Worm (Caenorhabditis elegans): ENCODE measurements around the gene C47D12.2.

Gene C47D12.2

ce11 chrII:11675877-11676473, at the start of gene C47D12.2, which contains the start of gene trr-1:
C47D12.2 (plus strand) TSS chrII:11676306.
trr-1 (minus strand) TSS chrII:11675927.
- no peak for TF ChIP-seq unc-62 (GFP tag; optimal IDR thresholded peaks at IDR 0.05)

ce11 chrII:11627904-11628303, 48.2 kb upstream of the C47D12.2 start:
- TF ChIP-seq unc-62 (GFP tag; optimal IDR thresholded peaks at IDR 0.05): no peak

DNA sequence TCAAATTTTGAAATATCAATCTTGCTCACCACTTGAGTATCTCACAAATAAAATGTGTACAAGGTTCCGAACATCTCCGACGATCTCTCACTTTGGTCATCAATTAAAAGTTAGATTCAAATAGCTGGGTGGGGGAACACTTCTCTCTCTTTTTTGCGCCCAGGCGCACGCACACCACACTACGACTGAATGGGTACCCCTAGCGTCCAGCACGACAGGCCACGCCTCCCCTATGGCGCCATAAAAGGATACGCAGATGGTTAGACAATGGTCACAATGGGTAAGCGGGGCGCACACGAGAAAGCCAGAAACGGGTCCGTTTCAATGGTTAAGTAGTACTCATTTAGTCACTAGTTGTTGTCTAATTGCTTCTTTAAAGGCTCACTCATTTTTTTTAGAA, 46.1 kb upstream of the C47D12.2 start:
- TF ChIP-seq unc-62 (GFP tag; optimal IDR thresholded peaks at IDR 0.05): no peak

ce11 chrII:11632689-11633088, 43.4 kb upstream of the C47D12.2 start:
- TF ChIP-seq unc-62 (GFP tag; optimal IDR thresholded peaks at IDR 0.05): no peak

- TF ChIP-seq unc-62 (GFP tag; optimal IDR thresholded peaks at IDR 0.05): no peak
These were observed 42.6 kb upstream of the C47D12.2 start, which contains the start of gene din-1 for ce11 chrII:11633509-11633908. din-1 (minus strand) TSS chrII:11633609.

DNA sequence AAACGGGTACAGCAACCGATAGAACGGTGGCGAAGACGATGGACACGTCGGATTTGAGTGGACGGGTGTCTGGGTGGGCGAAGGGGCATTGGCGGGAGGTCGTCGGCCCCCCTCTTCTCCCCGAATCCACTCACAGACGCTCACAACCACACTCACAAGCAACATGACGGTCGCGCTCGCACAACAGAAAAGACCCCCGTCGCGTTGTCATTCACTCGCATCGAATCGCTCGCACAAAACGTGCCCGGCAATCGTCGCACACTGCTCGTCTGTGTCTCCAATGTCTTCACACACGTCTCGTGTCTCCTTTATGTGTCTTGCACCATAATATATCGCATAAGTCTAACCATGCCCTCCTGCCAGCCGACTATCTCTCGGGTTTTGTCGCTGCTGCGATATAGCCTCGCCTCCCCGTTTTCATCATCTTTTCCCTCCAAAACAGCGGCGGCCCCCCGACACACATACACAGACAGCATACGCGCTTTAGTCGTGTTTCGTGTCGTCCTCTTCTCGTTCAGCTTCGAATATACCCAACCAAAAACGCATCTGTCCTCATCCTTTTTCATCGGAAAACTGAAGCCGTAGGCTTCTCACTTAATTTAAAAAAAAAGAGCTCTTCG, 41.9 kb upstream of the C47D12.2 start:
- TF ChIP-seq unc-62 (GFP tag; optimal IDR thresholded peaks at IDR 0.05): no peak

- TF ChIP-seq unc-62 (GFP tag; optimal IDR thresholded peaks at IDR 0.05): no peak
These were observed 41.2 kb upstream of the C47D12.2 start for ce11 chrII:11634681-11635527.

DNA sequence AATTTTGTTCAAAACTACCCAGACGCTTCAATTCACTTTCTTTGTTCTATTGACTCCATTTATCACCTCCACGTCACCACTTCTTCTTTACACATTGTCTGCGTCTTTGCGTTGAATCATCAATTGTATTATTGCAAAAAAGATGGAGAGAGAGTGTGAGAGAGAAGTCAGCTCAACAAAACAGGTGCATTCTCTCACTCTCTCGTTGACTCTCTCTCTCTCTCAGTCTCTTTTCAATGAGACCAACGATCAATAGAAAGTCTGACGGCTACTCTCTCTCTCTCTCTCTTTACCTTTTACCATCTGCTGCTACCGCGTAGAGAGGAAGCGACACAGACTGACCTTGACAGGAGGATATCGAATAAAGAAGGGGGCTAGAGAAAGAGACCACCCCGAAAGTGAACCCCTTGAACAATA, 40.4 kb upstream of the C47D12.2 start:
- no peak for TF ChIP-seq unc-62 (GFP tag; optimal IDR thresholded peaks at IDR 0.05)

DNA sequence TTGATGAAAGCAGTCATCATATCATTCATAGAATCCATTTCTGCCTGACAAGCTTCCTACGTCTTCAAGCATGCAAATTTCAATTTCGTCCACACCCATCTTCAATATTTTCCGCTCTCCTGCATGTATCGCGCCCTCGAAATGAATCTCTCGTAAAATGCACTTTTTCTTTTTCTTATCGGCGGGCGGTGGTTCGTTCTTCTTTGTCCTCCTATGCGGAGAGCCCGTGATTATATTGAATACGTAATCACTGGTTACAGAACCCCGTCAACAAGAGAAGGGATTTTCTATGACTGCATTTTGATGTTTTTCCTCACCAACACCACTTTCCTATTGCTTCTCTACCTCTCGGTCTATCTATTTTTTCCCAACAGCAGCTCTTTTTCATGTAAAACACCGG, 39.5 kb upstream of the C47D12.2 start:
- no peak for TF ChIP-seq unc-62 (GFP tag; optimal IDR thresholded peaks at IDR 0.05)

ce11 chrII:11637189-11637754, 38.8 kb upstream of the C47D12.2 start:
- TF ChIP-seq unc-62 (GFP tag; optimal IDR thresholded peaks at IDR 0.05): no peak

- TF ChIP-seq unc-62 (GFP tag; optimal IDR thresholded peaks at IDR 0.05): no peak
These were observed 38.3 kb upstream of the C47D12.2 start for ce11 chrII:11637817-11638216.

ce11 chrII:11642025-11642424, 34.1 kb upstream of the C47D12.2 start:
- no peak for TF ChIP-seq unc-62 (GFP tag; optimal IDR thresholded peaks at IDR 0.05)

DNA sequence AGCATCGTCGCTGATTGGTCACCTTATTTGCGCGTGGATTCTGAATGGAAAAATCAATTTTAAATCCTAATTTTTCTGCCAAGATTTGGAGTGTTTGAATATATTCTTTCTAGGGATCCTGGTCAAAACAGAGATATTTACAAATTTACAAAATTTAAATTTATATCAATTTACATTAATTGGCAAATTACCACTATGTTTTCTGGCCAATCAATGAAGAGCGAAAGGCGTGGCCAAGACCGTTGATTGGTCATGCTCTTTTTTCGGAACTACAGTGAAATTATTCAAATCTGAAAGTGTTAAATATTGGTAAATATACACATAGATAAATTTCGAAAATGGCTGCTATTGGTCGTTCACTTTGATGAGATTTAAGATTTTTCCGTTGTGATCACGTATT, 33.4 kb upstream of the C47D12.2 start:
- TF ChIP-seq unc-62 (GFP tag; optimal IDR thresholded peaks at IDR 0.05): no peak

DNA sequence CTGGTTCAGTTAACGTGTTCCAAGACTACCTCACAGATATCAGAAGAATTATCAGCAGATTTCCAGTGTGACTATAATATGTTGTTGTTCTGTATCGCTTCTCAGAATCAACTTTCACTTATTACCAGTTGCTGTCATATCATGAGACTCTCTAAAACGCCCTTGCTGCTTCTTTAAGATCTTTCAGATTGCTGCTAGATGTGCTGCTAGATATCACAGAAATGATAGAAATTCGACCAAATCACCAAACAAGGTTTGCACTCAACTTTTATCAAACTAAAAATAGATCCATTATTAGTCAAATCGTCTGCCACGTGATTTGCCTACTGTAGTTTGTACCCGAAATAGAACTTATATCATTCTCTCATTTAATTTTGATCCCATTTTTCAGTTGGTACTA, 31.6 kb upstream of the C47D12.2 start:
- no peak for TF ChIP-seq unc-62 (GFP tag; optimal IDR thresholded peaks at IDR 0.05)

DNA sequence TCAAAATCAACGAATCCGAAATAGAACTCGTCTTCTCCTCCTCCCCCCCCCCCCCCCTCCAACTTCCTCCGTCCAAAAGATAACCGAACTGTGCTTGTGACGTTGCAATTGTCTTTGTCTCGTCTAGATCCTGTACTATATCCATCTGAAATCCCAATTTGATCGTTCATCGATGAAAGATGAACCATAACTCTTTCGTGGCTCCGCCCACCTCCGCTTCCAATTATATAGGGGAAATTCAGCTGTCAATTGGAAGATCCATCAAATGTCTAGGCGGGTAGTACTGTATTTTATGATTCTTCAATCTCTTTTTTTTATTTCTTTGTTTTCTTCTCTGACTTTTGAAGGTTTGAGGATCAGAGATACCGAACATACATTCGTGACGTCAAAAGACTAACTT, 30.7 kb upstream of the C47D12.2 start:
- no peak for TF ChIP-seq unc-62 (GFP tag; optimal IDR thresholded peaks at IDR 0.05)

DNA sequence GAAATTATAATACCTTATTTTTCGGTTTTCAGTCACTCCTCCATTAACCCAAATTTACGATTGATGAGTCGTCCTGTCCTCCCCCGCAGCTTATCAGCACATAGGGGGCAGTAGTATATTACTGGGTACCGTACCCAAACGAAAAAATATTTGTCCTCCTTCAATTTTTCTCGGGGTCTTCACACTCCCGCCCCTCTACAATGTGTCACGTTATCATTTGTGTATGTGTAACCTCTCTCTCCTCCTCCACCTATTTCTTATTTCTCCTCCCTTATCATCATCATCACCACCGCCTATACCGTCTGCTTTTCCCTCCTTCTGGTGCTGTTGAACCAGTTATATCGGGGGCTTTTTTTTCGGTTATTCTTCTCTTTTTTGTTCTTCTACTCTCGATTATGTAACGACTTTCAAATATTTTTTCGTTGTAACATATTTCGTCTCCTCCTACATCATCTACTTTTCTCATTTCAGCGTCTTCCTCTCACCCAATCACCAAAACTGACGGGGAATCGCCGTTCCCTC, 29.8 kb upstream of the C47D12.2 start, which contains the start of gene ghi-1:
Gene ghi-1 (plus strand): TSS at position 472 of the 522 bp plus-strand sequence.
- TF ChIP-seq unc-62 (GFP tag; optimal IDR thresholded peaks at IDR 0.05): no peak
